Worm (Caenorhabditis elegans) whole organism, L1 larva: ENCODE data around the gene T09A5.14.

ENCODE experiments used
- C16A3.4 ChIP-seq: fragments of 150-350 bp; optimal IDR thresholded peaks from 2 replicates; lab custom pipeline; 2014; ENCODE audit warnings: missing biosample characterization, missing genetic modification characterization
- F16B12.6 ChIP-seq: fragments of 150-350 bp; optimal IDR thresholded peaks from 2 replicates; lab custom pipeline; 2014; ENCODE audit warnings: missing biosample characterization, missing genetic modification characterization
- blmp-1 ChIP-seq: fragments of 150-350 bp; optimal IDR thresholded peaks from 2 replicates; lab custom pipeline; 2014; ENCODE audit warnings: missing biosample characterization, missing genetic modification characterization
- ceh-63 ChIP-seq: fragments of 200-800 bp; sonication (Bioruptor generic); optimal IDR thresholded peaks from 2 replicates; lab custom pipeline; 2018; ENCODE audit warnings: mild to moderate bottlenecking, missing genetic modification characterization, missing compliant biosample characterization
- ceh-82 ChIP-seq, 3 experiments: fragments of 150-350 bp in 1 of 3; sonication (generic microtip) in 2 of 3; optimal IDR thresholded peaks; 2 replicates each; lab custom pipeline; 2014 to 2017; ENCODE audit warnings: missing biosample characterization in 3 of 3, missing genetic modification characterization in 3 of 3
- ceh-88 ChIP-seq: fragments of 200-800 bp; sonication (Bioruptor generic); IDR thresholded peaks from 2 replicates; pipeline ENCODE4 v1.3.6; 2022; ENCODE audit warnings: missing genetic modification characterization, missing compliant biosample characterization
- ces-1 ChIP-seq: fragments of 150-350 bp; optimal IDR thresholded peaks from 2 replicates; lab custom pipeline; 2014; ENCODE audit warnings: missing biosample characterization, missing genetic modification reagents, missing genetic modification characterization
- efl-1 ChIP-seq, 4 experiments: fragments of 150-350 bp; optimal IDR thresholded peaks in 3 of 4; peaks in 1 of 4; 1 replicate in 1 of 4; 2 replicates in 3 of 4; lab custom pipeline; 2014; ENCODE audit warnings: missing biosample characterization in 2 of 4, missing genetic modification characterization in 2 of 4, missing genetic modification reagents in 2 of 4
- efl-3 ChIP-seq: fragments of 200-800 bp; sonication (Bioruptor generic); optimal IDR thresholded peaks from 2 replicates; lab custom pipeline; 2018; ENCODE audit warnings: mild to moderate bottlenecking, missing genetic modification characterization, missing compliant biosample characterization
- egl-13 ChIP-seq: sonication (generic microtip); optimal IDR thresholded peaks from 2 replicates; lab custom pipeline; 2016; ENCODE audit warnings: missing genotype, missing genetic modification reagents, missing genetic modification characterization, missing compliant biosample characterization
- fkh-10 ChIP-seq: sonication (generic microtip); optimal IDR thresholded peaks from 2 replicates; lab custom pipeline; 2017; ENCODE audit warnings: missing biosample characterization, missing genetic modification reagents, missing genetic modification characterization
- grh-1 ChIP-seq: fragments of 200-800 bp; sonication (Bioruptor generic); IDR thresholded peaks from 2 replicates; pipeline ENCODE4 v1.3.6; 2022; ENCODE audit warnings: missing genetic modification reagents, missing genetic modification characterization, missing compliant biosample characterization
- hlh-17 ChIP-seq: fragments of 200-800 bp; sonication (Bioruptor generic); optimal IDR thresholded peaks from 2 replicates; lab custom pipeline; 2018; ENCODE audit warnings: missing genetic modification characterization, mild to moderate bottlenecking, missing compliant biosample characterization, moderate library complexity, borderline replicate concordance
- hlh-4 ChIP-seq: sonication (generic microtip); optimal IDR thresholded peaks from 2 replicates; lab custom pipeline; 2016; ENCODE audit warnings: mild to moderate bottlenecking, missing genetic modification characterization, missing compliant biosample characterization
- irx-1 ChIP-seq: sonication (generic microtip); optimal IDR thresholded peaks from 2 replicates; lab custom pipeline; 2016; ENCODE audit warnings: missing genetic modification characterization, missing compliant biosample characterization
- lin-13 ChIP-seq: fragments of 150-350 bp; optimal IDR thresholded peaks from 2 replicates; lab custom pipeline; 2014; ENCODE audit warnings: missing biosample characterization, missing genetic modification reagents, missing genetic modification characterization
- lin-14 ChIP-seq: fragments of 200-800 bp; sonication (Bioruptor generic); optimal IDR thresholded peaks from 2 replicates; lab custom pipeline; 2018; ENCODE audit warnings: mild to moderate bottlenecking, missing genetic modification characterization, moderate library complexity, missing compliant biosample characterization
- lin-35 ChIP-seq, 2 experiments: fragments of 150-350 bp; optimal IDR thresholded peaks; 2 replicates each; lab custom pipeline; 2014; ENCODE audit warnings: missing biosample characterization in 2 of 2, missing genetic modification characterization in 2 of 2, missing genetic modification reagents in 2 of 2
- lsy-2 ChIP-seq, 2 experiments: fragments of 150-350 bp; optimal IDR thresholded peaks; 2 replicates each; lab custom pipeline; 2014; ENCODE audit warnings: missing biosample characterization in 2 of 2, missing genetic modification characterization in 2 of 2
- mab-9 ChIP-seq: fragments of 200-800 bp; sonication (Bioruptor generic); IDR thresholded peaks from 2 replicates; pipeline ENCODE4 v1.3.6; 2022; ENCODE audit warnings: missing genetic modification reagents, missing genetic modification characterization, missing compliant biosample characterization
- mdl-1 ChIP-seq, 2 experiments: fragments of 150-350 bp; optimal IDR thresholded peaks; 2 replicates each; lab custom pipeline; 2014 to 2017; ENCODE audit warnings: missing biosample characterization in 2 of 2, missing genetic modification characterization in 2 of 2, inconsistent platforms in 1 of 2
- mef-2 ChIP-seq: fragments of 150-350 bp; optimal IDR thresholded peaks from 2 replicates; lab custom pipeline; 2014; ENCODE audit warnings: missing biosample characterization, missing genetic modification characterization
- nhr-12 ChIP-seq: sonication (generic microtip); optimal IDR thresholded peaks from 2 replicates; lab custom pipeline; 2017; ENCODE audit warnings: missing biosample characterization, missing genetic modification characterization
- nhr-237 ChIP-seq: fragments of 150-350 bp; optimal IDR thresholded peaks from 2 replicates; lab custom pipeline; 2014; ENCODE audit warnings: missing biosample characterization, missing genetic modification characterization
- nhr-28 ChIP-seq: fragments of 150-350 bp; optimal IDR thresholded peaks from 2 replicates; lab custom pipeline; 2014; ENCODE audit warnings: missing biosample characterization, missing genetic modification characterization
- nhr-47 ChIP-seq: sonication (generic microtip); optimal IDR thresholded peaks from 2 replicates; lab custom pipeline; 2016; ENCODE audit warnings: mild to moderate bottlenecking, missing genetic modification characterization, moderate library complexity, missing compliant biosample characterization
- nhr-71 ChIP-seq: sonication (generic microtip); optimal IDR thresholded peaks from 2 replicates; lab custom pipeline; 2016; ENCODE audit warnings: mild to moderate bottlenecking, missing genetic modification characterization, moderate library complexity, missing compliant biosample characterization
- nhr-77 ChIP-seq: fragments of 150-350 bp; optimal IDR thresholded peaks from 2 replicates; lab custom pipeline; 2014; ENCODE audit warnings: missing biosample characterization, missing genetic modification characterization
- nhr-84 ChIP-seq: sonication (generic microtip); optimal IDR thresholded peaks from 2 replicates; lab custom pipeline; 2017; ENCODE audit warnings: missing biosample characterization, missing genetic modification characterization
- nhr-85 ChIP-seq: sonication (generic microtip); peaks from one replicate; lab custom pipeline; 2016; ENCODE audit warnings: missing genetic modification characterization, inconsistent platforms, missing compliant biosample characterization
- pqm-1 ChIP-seq: sonication (generic microtip); optimal IDR thresholded peaks from 3 replicates; lab custom pipeline; 2017; ENCODE audit warnings: missing biosample characterization, missing genetic modification characterization
- rnt-1 ChIP-seq: sonication (generic microtip); optimal IDR thresholded peaks from 2 replicates; lab custom pipeline; 2016; ENCODE audit warnings: mild to moderate bottlenecking, missing genetic modification characterization, moderate library complexity, missing compliant biosample characterization
- sup-37 ChIP-seq: fragments of 200-800 bp; sonication (Bioruptor generic); optimal IDR thresholded peaks from 2 replicates; lab custom pipeline; 2018; ENCODE audit warnings: mild to moderate bottlenecking, missing genetic modification characterization, missing compliant biosample characterization
- swsn-7 ChIP-seq: sonication (generic microtip); optimal IDR thresholded peaks from 2 replicates; lab custom pipeline; 2016; ENCODE audit warnings: missing genetic modification characterization, missing compliant biosample characterization
- tbx-2 ChIP-seq: sonication (generic microtip); optimal IDR thresholded peaks from 2 replicates; lab custom pipeline; 2016; ENCODE audit warnings: missing genetic modification characterization, missing compliant biosample characterization
- unc-130 ChIP-seq: fragments of 150-350 bp; optimal IDR thresholded peaks from 2 replicates; lab custom pipeline; 2017; ENCODE audit warnings: missing biosample characterization, missing genetic modification characterization, inconsistent platforms
- unc-62 ChIP-seq: fragments of 150-350 bp; optimal IDR thresholded peaks from 2 replicates; lab custom pipeline; 2014; ENCODE audit warnings: missing biosample characterization, missing genetic modification reagents, missing genetic modification characterization
- unc-98 ChIP-seq: fragments of 200-800 bp; sonication (Bioruptor generic); IDR thresholded peaks from 2 replicates; pipeline ENCODE4 v1.3.6; 2022; ENCODE audit warnings: missing genetic modification characterization, missing compliant biosample characterization

The T09A5.14 gene

DNA sequence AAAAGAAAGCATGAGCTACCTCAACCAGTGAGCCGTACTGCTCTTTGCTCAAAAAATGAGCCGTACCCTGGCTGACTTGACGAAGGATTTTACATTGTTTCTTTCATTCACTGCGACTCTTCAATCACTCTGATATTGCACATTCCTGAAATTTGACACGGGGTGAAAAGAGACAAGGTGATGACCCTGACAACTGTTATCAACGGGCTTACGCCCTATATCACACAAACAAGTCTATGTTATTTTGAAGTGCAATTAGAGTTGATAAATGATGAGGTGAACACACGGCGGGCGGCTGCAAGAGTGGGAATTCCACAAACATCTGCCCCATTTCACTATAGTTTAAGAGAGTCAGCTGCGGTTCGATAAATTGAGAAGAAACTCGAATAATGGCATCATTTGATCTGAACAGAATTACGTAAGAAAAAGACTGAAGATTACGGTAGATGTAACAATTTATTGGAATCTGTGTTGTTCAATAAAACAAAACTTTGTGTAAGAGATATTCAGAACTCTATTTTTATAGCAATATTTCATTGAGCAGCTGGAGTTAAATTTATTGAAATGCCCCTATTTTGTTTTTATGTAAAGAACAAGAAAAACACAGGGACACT lies 4.6 kb downstream of the T09A5.14 start (continued):
- no peak for TF ChIP-seq ceh-82 (tag; optimal IDR thresholded peaks at IDR 0.05; lab: Kevin White, UChicago)
- TF ChIP-seq unc-98 (GFP tag; lab: Robert Waterston, UW): peak; percentile 60
- TF ChIP-seq C16A3.4 (tag; lab: Kevin White, UChicago): peak; percentile 29

DNA sequence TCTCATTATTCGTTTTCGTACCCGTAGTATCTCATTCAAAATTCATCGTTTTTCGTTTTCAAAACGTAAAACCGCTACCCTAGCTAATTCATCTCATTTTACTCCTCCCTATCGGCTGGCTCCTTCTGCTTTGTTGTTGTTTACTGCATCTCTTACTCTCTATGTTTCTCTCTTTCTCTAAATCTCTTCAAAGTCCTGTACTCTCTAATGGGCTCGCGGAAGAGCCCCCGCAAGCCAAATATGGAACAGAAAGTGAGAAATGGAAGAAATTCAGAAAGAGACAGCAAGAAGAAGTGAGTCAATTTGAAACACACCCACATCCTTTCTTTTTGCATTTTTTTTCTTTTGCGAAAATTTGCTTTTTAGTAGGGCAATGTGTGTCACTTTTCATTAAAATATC lies 6.5 kb downstream of the T09A5.14 start:
- TF ChIP-seq nhr-84 (no peak), fkh-10 (GFP tag; lab: Kevin White, UChicago) (no peak), grh-1 (GFP tag; lab: Robert Waterston, UW) (no peak), rnt-1 (peak; percentile 10), nhr-47 (tag; lab: Kevin White, UChicago) (peak; percentile 29), ceh-82 (tag; optimal IDR thresholded peaks at IDR 0.05; lab: Kevin White, UChicago) (peak in 1 of 3 experiments; percentile 28), tbx-2 (tag; lab: Kevin White, UChicago) (no peak), efl-3 (GFP tag; lab: Kevin White, UChicago) (no peak), lin-14 (GFP tag; lab: Kevin White, UChicago) (peak; percentile 83), lin-13 (no peak), pqm-1 (no peak), nhr-12 (tag; lab: Kevin White, UChicago) (no peak), unc-62 (GFP tag; lab: Kevin White, UChicago) (peak; percentile 17), nhr-77 (tag; lab: Kevin White, UChicago) (no peak), hlh-4 (no peak), ceh-63 (GFP tag; lab: Kevin White, UChicago) (no peak), unc-130 (tag; lab: Kevin White, UChicago) (no peak), mef-2 (no peak), efl-1 (optimal IDR thresholded peaks at IDR 0.05; lab: Kevin White, UChicago) (peak; percentile 9 to 28), efl-1 (GFP tag; optimal IDR thresholded peaks at IDR 0.05 in 1 of 2; lab: Kevin White, UChicago) (peak in 1 of 2 experiments; percentile 13), nhr-85 (tag; lab: Kevin White, UChicago) (peak; percentile 33), nhr-71 (peak; percentile 20), nhr-237 (no peak), ces-1 (no peak), irx-1 (tag; lab: Kevin White, UChicago) (no peak), mdl-1 (tag; optimal IDR thresholded peaks at IDR 0.05; lab: Kevin White, UChicago) (no peak), swsn-7 (peak; percentile 3), mab-9 (GFP tag; lab: Robert Waterston, UW) (no peak), ceh-88 (GFP tag; lab: Robert Waterston, UW) (no peak), egl-13 (tag; lab: Kevin White, UChicago) (no peak), lsy-2 (tag; optimal IDR thresholded peaks at IDR 0.05; lab: Kevin White, UChicago) (peak; percentile 2 to 22), sup-37 (no peak), F16B12.6 (no peak), hlh-17 (GFP tag; lab: Kevin White, UChicago) (no peak)

DNA sequence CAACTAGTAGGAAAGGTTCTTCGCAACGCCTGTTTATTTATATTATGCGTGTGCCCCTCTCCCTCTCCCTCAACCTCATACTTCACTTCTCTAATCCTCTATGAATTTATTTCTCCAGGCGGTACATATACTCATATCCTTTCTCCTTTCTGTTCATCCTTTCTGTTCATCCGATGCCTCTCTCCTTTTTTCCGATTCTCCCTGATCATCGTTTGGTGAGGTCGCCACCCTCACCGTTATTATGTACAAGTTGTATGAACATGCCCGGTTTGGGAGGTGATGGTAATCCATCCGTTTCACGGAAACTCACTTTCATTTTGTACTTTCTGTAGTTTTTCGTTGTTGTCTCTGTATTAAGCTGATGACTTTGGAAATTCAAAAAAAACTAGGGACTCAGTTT lies 7.5 kb downstream of the T09A5.14 start:
- peak; percentile 47 for TF ChIP-seq lin-14 (GFP tag; lab: Kevin White, UChicago)
- TF ChIP-seq lin-35 (GFP tag; optimal IDR thresholded peaks at IDR 0.05; lab: Kevin White, UChicago): peak in 1 of 2 experiments; percentile 8
- TF ChIP-seq mab-9 (GFP tag; lab: Robert Waterston, UW): no peak
- peak; percentile 15 for TF ChIP-seq rnt-1
- TF ChIP-seq nhr-28: no peak
- TF ChIP-seq lin-13: no peak
- peak; percentile 90 for TF ChIP-seq blmp-1 (tag; lab: Kevin White, UChicago)
